Fruit fly (Drosophila melanogaster) whole organism, adult: ENCODE results near the gene Rab6.

Experiments
- CG11617 ChIP-seq: fragments of 200-800 bp; sonication (Bioruptor generic); optimal IDR thresholded peaks from 2 replicates; lab custom pipeline; 2017; ENCODE audit warnings: mild to moderate bottlenecking, missing biosample characterization, missing genetic modification reagents, missing genetic modification characterization
- CG12768 ChIP-seq: fragments of 200-800 bp; sonication (Bioruptor generic); optimal IDR thresholded peaks from 2 replicates; lab custom pipeline; 2017; ENCODE audit warnings: missing biosample characterization, missing genetic modification characterization, mild to moderate bottlenecking, moderate library complexity, missing genetic modification reagents
- CG1620 ChIP-seq: fragments of 200-800 bp; sonication (Bioruptor generic); optimal IDR thresholded peaks from 2 replicates; lab custom pipeline; 2016; ENCODE audit warnings: missing biosample characterization, missing genetic modification characterization
- CG33017 ChIP-seq: fragments of 200-800 bp; sonication (Bioruptor generic); optimal IDR thresholded peaks from 2 replicates; lab custom pipeline; 2018; ENCODE audit warnings: missing biosample characterization, mild to moderate bottlenecking, missing genetic modification characterization, moderate library complexity
- CG5204 ChIP-seq: fragments of 200-800 bp; sonication (Bioruptor generic); optimal IDR thresholded peaks from 2 replicates; lab custom pipeline; 2016; ENCODE audit warnings: missing biosample characterization, missing genetic modification characterization
- Mnt ChIP-seq: fragments of 200-800 bp; sonication (Bioruptor generic); optimal IDR thresholded peaks from 2 replicates; lab custom pipeline; 2016; ENCODE audit warnings: missing biosample characterization, mild to moderate bottlenecking, missing genetic modification characterization

- TF ChIP-seq CG11617 (GFP tag; lab: Kevin White, UChicago) (no peak), Mnt (no peak), CG33017 (no peak), CG5204 (GFP tag; lab: Kevin White, UChicago) (no peak), CG1620 (GFP tag; lab: Kevin White, UChicago) (no peak), CG12768 (GFP tag; lab: Kevin White, UChicago) (no peak)
Observed at dm6 chr2L:12108779-12109564, at the start of gene Rab6, which contains the start of gene Phae1.
